Fruit fly (Drosophila melanogaster) Kc167 (cell line): ENCODE data around the gene Mvb12.

Experiments used
- Myc ChIP-seq: fragments of >200 bp; optimal IDR thresholded peaks from 2 replicates; lab custom pipeline; 2017; ENCODE audit warnings: missing external identifiers
- Sin3A ChIP-seq: fragments of >200 bp; optimal IDR thresholded peaks from 2 replicates; lab custom pipeline; 2018; ENCODE audit warnings: missing external identifiers
- h ChIP-seq: fragments of >200 bp; optimal IDR thresholded peaks from 3 replicates; lab custom pipeline; 2018; ENCODE audit warnings: missing external identifiers
- insv ChIP-seq: fragments of >200 bp; optimal IDR thresholded peaks from 3 replicates; lab custom pipeline; 2018; ENCODE audit warnings: missing external identifiers
- psq ChIP-seq: fragments of >200 bp; optimal IDR thresholded peaks from 2 replicates; lab custom pipeline; 2017; ENCODE audit warnings: missing external identifiers
- ttk ChIP-seq: sonication (Bioruptor generic); optimal IDR thresholded peaks from 2 replicates; lab custom pipeline; 2017; ENCODE audit warnings: missing external identifiers

dm6 chrX:18101098-18101711 lies at the start of gene Mvb12:
- TF ChIP-seq h (lab: Kevin White, UChicago), result no peak
- no peak for TF ChIP-seq psq (lab: Kevin White, UChicago)
- TF ChIP-seq Sin3A, result no peak
- no peak for TF ChIP-seq insv (lab: Kevin White, UChicago)
- TF ChIP-seq ttk (lab: Kevin White, UChicago), result no peak
- TF ChIP-seq Myc (lab: Kevin White, UChicago), result no peak
